Worm (Caenorhabditis elegans): Measurements from ENCODE around the gene srz-64.

The srz-64 gene

ce11 chrII:1246855-1247259 is 46.2 kb downstream of the srz-64 start (continued):
- peak; percentile 84 for TF ChIP-seq nhr-71 (tag; optimal IDR thresholded peaks at IDR 0.05)
- TF ChIP-seq ces-1 (GFP tag; optimal IDR thresholded peaks at IDR 0.05): no peak
- no peak for TF ChIP-seq ceh-63 (GFP tag; optimal IDR thresholded peaks at IDR 0.05)
- TF ChIP-seq sup-37 (GFP tag; optimal IDR thresholded peaks at IDR 0.05): peak; percentile 11
- no peak for TF ChIP-seq hlh-17 (GFP tag; optimal IDR thresholded peaks at IDR 0.05; ENCODE audit: borderline replicate concordance)
- no peak for TF ChIP-seq elt-3 (tag; optimal IDR thresholded peaks at IDR 0.05)
- no peak for TF ChIP-seq nhr-28 (tag; optimal IDR thresholded peaks at IDR 0.05)
- TF ChIP-seq zag-1 (tag; optimal IDR thresholded peaks at IDR 0.05): no peak
- TF ChIP-seq lin-14 (GFP tag; optimal IDR thresholded peaks at IDR 0.05): peak; percentile 91
- TF ChIP-seq mep-1 (tag; optimal IDR thresholded peaks at IDR 0.05): peak; percentile 57
- no peak for TF ChIP-seq alr-1 (tag; optimal IDR thresholded peaks at IDR 0.05; ENCODE audit: borderline replicate concordance)
- TF ChIP-seq lir-3 (tag; optimal IDR thresholded peaks at IDR 0.05; ENCODE audit: poor library complexity): no peak
- peak; percentile 29 for TF ChIP-seq fos-1 (tag; optimal IDR thresholded peaks at IDR 0.05)
- no peak for TF ChIP-seq mab-9 (GFP tag; IDR thresholded peaks at IDR 0.05)
- TF ChIP-seq unc-62 (GFP tag; optimal IDR thresholded peaks at IDR 0.05): no peak
- no peak for TF ChIP-seq sptf-1 (tag; optimal IDR thresholded peaks at IDR 0.05)
- TF ChIP-seq lsy-2 (tag; optimal IDR thresholded peaks at IDR 0.05): peak; percentile 58 to 59
- TF ChIP-seq F16B12.6 (tag; optimal IDR thresholded peaks at IDR 0.05): no peak
- peak in 1 of 2 experiments; percentile 74 for TF ChIP-seq mdl-1 (tag; optimal IDR thresholded peaks at IDR 0.05)
- TF ChIP-seq jun-1 (tag; optimal IDR thresholded peaks at IDR 0.05): peak; percentile 83
- TF ChIP-seq lin-35 (GFP tag; optimal IDR thresholded peaks at IDR 0.05): peak; percentile 54 to 55
- TF ChIP-seq aha-1 (tag; optimal IDR thresholded peaks at IDR 0.05): no peak
- TF ChIP-seq tbx-2 (tag; optimal IDR thresholded peaks at IDR 0.05): peak; percentile 79
- TF ChIP-seq efl-3 (GFP tag; optimal IDR thresholded peaks at IDR 0.05): no peak
- peak; percentile 19 to 64 for TF ChIP-seq egl-27 (tag; optimal IDR thresholded peaks at IDR 0.05)
- TF ChIP-seq unc-98 (GFP tag; IDR thresholded peaks at IDR 0.05): no peak
- TF ChIP-seq mef-2 (tag; optimal IDR thresholded peaks at IDR 0.05): no peak
- TF ChIP-seq ztf-11 (tag; optimal IDR thresholded peaks at IDR 0.05): peak in 1 of 2 experiments; percentile 57
- TF ChIP-seq nhr-77 (tag; optimal IDR thresholded peaks at IDR 0.05): no peak
- no peak for TF ChIP-seq snpc-4 (tag; optimal IDR thresholded peaks at IDR 0.05)
- TF ChIP-seq ceh-90 (tag; optimal IDR thresholded peaks at IDR 0.05): no peak
- TF ChIP-seq zip-4 (GFP tag; optimal IDR thresholded peaks at IDR 0.05): no peak
- TF ChIP-seq rnt-1 (tag; optimal IDR thresholded peaks at IDR 0.05): peak; percentile 75
- TF ChIP-seq pax-3 (tag; optimal IDR thresholded peaks at IDR 0.05): peak; percentile 50
- TF ChIP-seq ceh-88 (GFP tag; IDR thresholded peaks at IDR 0.05): no peak
- peak; percentile 46 for TF ChIP-seq fkh-10 (GFP tag; optimal IDR thresholded peaks at IDR 0.05)
- peak; percentile 69 for TF ChIP-seq swsn-7 (tag; optimal IDR thresholded peaks at IDR 0.05)
- no peak for TF ChIP-seq unc-130 (tag; optimal IDR thresholded peaks at IDR 0.05)
- no peak for TF ChIP-seq nhr-237 (tag; optimal IDR thresholded peaks at IDR 0.05)
- TF ChIP-seq dpl-1 (GFP tag; optimal IDR thresholded peaks at IDR 0.05): peak in 2 of 3 experiments; percentile 10 to 13
- peak; percentile 45 for TF ChIP-seq egl-13 (tag; optimal IDR thresholded peaks at IDR 0.05)
- peak; percentile 79 for TF ChIP-seq elt-2 (tag; optimal IDR thresholded peaks at IDR 0.05)
- TF ChIP-seq hpl-2 (GFP tag; optimal IDR thresholded peaks at IDR 0.05): no peak
- TF ChIP-seq lin-15B (tag; optimal IDR thresholded peaks at IDR 0.05): no peak
- TF ChIP-seq C04F5.9 (tag; optimal IDR thresholded peaks at IDR 0.05): peak; percentile 34
- TF ChIP-seq nhr-20 (tag; optimal IDR thresholded peaks at IDR 0.05): peak; percentile 77
- no peak for TF ChIP-seq nhr-84 (tag; optimal IDR thresholded peaks at IDR 0.05)
- peak; percentile 29 for TF ChIP-seq sox-4 (tag; optimal IDR thresholded peaks at IDR 0.05)
- TF ChIP-seq nhr-76 (tag; optimal IDR thresholded peaks at IDR 0.05): no peak
- peak in 2 of 3 experiments; percentile 67 to 74 for TF ChIP-seq ceh-82 (tag; optimal IDR thresholded peaks at IDR 0.05)
- peak; percentile 59 for TF ChIP-seq nhr-19 (GFP tag; conservative IDR thresholded peaks at IDR 0.05)
- no peak for TF ChIP-seq ama-1 (optimal IDR thresholded peaks at IDR 0.05)
- TF ChIP-seq nhr-90 (tag; optimal IDR thresholded peaks at IDR 0.05; ENCODE audit: poor library complexity): peak; percentile 80
